Worm (Caenorhabditis elegans) whole organism, L4/young adult: ENCODE results near the gene dmd-8.

Experiments used
- W03F9.2 ChIP-seq: fragments of 150-350 bp; optimal IDR thresholded peaks from 2 replicates; lab custom pipeline; 2014; ENCODE audit warnings: missing biosample characterization, missing genetic modification characterization
- dao-5 ChIP-seq: sonication (generic microtip); optimal IDR thresholded peaks from 2 replicates; lab custom pipeline; 2016; ENCODE audit warnings: missing genotype, missing genetic modification characterization, moderate library complexity, missing compliant biosample characterization
- him-1 ChIP-seq: sonication (generic microtip); optimal IDR thresholded peaks from 2 replicates; lab custom pipeline; 2016; ENCODE audit warnings: missing genotype, missing genetic modification reagents, missing genetic modification characterization, missing compliant biosample characterization

dmd-8 gene

DNA sequence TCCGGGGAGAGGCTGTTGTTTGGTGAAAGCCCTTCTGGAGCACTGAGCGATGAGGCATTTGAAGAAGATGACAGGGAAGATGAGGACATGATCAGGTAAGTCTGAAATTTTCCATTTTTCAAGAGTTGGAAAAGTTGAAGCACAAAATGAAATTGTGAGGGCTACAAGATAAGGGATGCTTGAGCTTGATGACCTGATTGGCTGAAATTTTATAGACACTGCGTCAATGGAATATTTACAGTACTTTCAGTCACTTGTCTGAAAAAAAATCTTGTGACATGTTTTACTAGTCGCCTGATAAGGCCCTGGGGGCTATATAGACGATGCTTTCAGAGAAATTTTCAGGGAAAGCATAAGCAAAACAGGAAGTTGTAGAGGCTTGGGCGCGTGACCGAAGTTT, at the start of gene dmd-8:
Gene dmd-8 (minus strand): TSS at position 101 of the 400 bp plus-strand sequence.
- TF ChIP-seq him-1 = no peak

DNA sequence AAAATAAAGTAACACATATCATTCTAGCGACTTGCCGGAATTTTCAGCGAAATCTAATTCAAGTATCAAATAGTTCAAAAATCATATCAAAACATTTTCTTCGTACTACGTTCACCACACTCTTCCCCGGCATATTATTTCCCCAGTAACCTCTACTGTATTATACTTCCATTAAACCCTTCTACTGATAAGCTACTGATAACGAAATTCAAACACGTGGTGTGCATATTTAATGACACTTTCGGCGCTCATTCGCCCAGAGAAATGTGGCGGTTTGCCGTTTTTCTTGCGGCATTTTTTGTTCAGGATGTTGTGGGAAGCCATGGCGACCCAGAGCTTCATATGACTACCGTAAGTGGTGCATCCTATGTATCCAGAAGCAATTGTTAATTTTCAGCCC, 49.2 kb upstream of the dmd-8 start, which contains the start of gene lipl-5:
Gene lipl-5 (plus strand): TSS at position 259 of the 400 bp plus-strand sequence.
- no peak for TF ChIP-seq dao-5 (tag; lab: Kevin White, UChicago)
- TF ChIP-seq him-1 = no peak
- TF ChIP-seq W03F9.2 (tag; lab: Kevin White, UChicago) = no peak

DNA sequence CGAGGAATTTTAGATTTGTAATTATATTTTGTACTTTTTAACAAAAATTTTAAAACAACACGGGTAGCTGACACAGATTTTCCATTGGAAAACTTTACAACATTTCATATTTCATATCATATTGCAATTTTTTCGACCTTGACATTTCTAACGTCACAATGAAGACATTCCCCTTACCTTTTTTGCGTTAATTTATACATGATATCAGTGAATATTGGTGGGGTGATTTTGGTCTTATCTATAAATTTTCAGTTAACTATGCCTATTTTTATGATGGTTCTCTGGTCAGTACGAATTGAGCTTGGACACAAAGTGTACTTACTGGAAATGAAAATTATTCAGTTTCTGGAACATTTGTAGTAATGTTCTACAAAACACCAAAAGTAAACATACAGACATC, 48.3 kb upstream of the dmd-8 start:
- TF ChIP-seq W03F9.2 (tag; lab: Kevin White, UChicago) = no peak
- no peak for TF ChIP-seq dao-5 (tag; lab: Kevin White, UChicago)
- no peak for TF ChIP-seq him-1

DNA sequence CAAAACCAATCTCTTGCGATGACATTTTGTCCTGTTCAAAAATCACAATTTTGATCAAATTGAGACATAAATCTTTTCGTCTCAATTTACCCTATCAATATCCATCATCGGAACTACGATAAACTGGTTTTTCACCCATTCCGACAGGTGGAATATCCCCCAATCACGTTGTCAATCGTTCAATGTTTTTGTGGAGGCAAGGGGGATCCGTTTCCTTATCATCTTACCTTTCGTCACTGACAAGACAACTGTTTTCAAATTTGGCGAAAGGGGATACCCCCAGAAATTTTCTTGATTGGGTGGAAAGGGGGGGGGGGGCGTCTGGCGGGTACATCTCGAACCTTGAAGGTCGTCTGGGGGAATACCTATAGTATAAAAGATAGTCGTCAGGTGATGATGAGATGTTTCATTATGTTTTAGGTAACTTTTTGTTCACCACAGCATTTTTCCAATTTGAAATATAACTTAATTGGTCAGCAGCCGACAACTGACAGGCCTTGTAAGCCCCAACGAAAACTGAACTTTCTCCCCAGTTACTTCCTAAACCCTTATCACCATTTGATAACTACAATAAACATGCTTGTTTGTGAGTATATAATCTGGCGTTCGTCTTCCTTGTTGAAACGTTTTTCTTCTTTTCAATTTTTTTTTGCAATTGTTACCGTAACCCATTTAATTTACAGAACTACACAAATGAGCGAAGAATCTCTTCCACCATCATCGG, 45.1 kb upstream of the dmd-8 start, which contains the start of gene ZK6.8:
Gene ZK6.8 (plus strand): TSS at position 682 of the 724 bp plus-strand sequence.
- TF ChIP-seq W03F9.2 (tag; lab: Kevin White, UChicago) = no peak
- TF ChIP-seq him-1 = no peak
- TF ChIP-seq dao-5 (tag; lab: Kevin White, UChicago) = no peak

DNA sequence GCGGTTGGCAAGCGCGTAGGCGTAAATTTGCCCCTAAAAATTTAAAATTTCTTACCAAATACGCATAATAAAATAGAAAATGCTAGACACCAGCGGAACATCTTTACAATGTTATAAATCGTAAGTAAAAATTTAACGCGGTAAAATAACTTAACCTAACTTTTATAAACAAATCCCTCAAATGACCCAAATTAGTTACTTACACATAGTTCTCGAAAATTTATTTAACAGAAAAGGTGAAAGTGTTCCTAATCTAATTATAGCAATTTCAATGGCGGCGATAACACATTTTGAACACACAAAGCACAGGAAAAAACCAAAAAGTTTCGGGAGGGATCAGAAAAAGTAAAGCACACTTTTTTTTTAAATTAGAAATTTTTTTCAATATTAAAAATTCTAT, 43.9 kb upstream of the dmd-8 start, which contains the start of gene mltn-8:
Gene mltn-8 (minus strand): TSS at position 101 of the 400 bp plus-strand sequence.
- TF ChIP-seq W03F9.2 (tag; lab: Kevin White, UChicago) (no peak), him-1 (no peak), dao-5 (tag; lab: Kevin White, UChicago) (no peak)

DNA sequence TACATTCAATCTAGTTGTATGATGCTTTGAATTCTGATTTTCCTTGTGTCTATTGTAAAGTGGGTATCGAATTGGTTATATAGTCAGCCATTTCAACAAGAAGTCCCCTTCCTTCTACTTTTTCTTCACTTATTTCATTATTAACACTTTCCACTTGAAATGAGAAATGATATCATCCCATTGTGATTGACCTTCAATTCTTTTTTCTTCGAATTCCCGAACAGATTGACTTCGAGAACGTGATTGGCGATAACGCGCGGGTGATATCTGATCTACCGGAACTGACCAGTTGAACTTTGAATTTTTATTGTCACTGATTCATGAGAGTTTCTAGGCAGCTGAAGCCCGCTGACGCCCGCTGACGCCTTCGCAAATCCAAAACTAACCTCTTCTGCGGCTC, 42.0 kb upstream of the dmd-8 start:
- no peak for TF ChIP-seq W03F9.2 (tag; lab: Kevin White, UChicago)
- TF ChIP-seq him-1 = no peak
- no peak for TF ChIP-seq dao-5 (tag; lab: Kevin White, UChicago)

DNA sequence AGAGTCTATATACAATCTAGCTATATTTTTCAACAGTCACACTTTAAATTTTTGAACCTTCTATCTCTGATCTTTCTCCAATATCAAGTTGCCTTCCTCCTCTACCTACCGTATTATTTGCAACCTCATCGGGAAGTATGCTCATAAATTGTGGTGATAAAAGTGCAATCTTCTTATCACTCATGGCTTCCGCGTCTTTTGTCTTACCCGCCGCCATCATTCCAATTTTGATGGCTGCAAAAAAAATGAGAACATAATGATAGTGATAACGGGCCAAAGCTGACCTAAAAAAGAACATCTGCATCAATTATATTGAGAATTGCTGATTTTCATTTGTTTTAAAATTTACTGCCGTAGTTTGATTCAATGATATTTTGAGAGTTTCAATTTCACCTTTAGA, 40.5 kb upstream of the dmd-8 start:
- TF ChIP-seq dao-5 (tag; lab: Kevin White, UChicago) (no peak), W03F9.2 (tag; lab: Kevin White, UChicago) (no peak), him-1 (no peak)

DNA sequence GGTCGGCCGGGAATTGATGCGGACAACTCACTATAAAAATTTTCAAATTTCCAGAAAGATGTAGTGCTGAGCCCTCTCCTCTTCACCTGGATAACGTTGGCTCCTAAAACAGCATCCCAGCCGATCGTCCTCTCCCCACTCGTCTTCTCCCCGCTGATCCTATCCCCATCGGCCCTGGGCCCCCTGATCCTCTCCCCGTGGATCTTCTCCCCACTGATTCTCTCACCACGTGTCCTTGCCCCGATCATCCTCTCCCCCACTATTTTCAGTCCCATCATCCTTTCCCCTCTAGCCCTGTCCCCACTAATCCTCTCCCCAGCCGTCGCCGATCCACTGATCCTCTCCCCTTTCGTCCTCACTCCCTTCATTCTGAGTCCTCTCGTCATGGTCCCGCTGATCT, 36.9 kb upstream of the dmd-8 start:
- TF ChIP-seq him-1 = no peak
- TF ChIP-seq dao-5 (tag; lab: Kevin White, UChicago) = no peak
- TF ChIP-seq W03F9.2 (tag; lab: Kevin White, UChicago) = no peak

DNA sequence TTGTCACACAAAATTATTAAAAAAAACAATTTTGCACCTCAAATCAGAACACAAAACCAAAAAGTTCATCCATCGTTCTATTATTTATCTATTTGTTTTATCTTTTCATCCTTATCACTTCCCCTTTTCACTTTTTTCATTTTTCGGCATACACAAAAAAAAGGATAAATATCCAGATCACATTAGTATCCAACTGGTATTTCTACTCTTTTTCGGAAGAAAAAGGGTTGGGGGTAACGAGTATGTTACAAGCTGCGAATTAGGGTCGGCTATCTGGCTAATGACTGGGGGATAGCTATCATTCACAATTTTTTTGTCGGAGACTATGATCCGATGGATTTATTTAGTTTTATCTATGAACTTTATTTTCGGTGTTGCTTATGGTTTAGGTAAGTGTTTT, 33.8 kb upstream of the dmd-8 start, which contains the start of gene mltn-7:
Gene mltn-7 (plus strand): TSS at position 301 of the 400 bp plus-strand sequence.
- TF ChIP-seq dao-5 (tag; lab: Kevin White, UChicago) (no peak), W03F9.2 (tag; lab: Kevin White, UChicago) (no peak), him-1 (no peak)

DNA sequence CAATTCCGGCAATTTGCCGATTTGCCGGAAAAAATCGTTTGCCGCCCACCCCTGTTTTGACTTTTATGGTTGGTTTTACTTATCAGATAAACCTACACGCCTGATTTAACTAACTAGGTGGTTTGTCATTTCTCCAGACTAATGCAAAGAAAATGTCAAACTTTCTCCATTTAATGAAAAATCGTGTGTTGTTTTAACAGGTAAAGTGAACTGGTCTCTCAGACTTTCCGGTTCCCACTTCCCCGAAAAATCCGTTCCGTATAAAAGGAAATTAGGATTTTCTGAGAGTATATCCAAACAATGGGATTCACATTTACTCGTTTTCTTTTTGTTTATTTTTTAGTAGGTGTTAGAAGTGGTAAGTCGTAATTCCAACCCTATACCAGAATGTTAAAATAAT, 28.4 kb upstream of the dmd-8 start, which contains the start of gene mltn-6:
Gene mltn-6 (plus strand): TSS at position 301 of the 400 bp plus-strand sequence.
- TF ChIP-seq W03F9.2 (tag; lab: Kevin White, UChicago) (no peak), him-1 (no peak), dao-5 (tag; lab: Kevin White, UChicago) (no peak)

DNA sequence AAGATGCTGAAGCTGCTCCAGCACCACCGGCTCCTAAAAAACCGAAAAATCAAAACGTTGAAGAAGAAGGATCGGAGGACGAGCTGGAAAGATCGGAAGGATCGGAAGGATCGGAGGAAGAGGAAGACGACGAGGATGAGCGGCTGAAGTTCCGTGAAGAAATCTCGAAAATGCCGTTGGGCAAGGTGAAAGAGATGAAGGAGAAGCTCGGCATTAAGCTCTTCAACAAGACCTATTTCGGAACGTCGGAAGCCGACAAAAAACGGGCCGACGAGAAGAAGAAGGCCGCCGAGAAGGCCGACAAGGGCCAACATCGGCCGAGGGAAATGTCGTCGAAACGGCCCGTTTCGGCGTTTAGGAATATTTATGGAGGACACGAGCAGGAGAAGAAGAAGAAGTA, 25.0 kb upstream of the dmd-8 start:
- TF ChIP-seq W03F9.2 (tag; lab: Kevin White, UChicago) = no peak
- no peak for TF ChIP-seq him-1
- TF ChIP-seq dao-5 (tag; lab: Kevin White, UChicago) = no peak

DNA sequence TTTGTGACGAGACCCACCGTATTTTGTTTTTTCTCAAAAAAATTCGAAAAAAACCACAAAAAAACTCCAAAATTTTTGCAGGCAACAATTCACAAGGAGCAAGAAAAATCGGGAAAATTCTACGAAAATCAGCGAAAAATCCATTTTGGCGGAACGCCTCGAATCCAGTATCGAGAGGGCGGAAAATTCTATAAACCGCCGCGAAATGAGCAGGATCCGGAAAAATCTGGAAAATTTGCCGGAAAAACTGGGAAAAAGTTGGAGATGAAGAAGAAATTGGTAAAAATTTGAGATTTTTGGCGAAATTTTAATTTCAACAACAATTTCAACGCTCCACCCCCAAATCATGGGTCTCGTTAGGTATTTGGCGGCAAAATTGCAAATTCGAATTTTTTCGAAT, 23.8 kb upstream of the dmd-8 start:
- TF ChIP-seq dao-5 (tag; lab: Kevin White, UChicago) (no peak), W03F9.2 (tag; lab: Kevin White, UChicago) (no peak), him-1 (no peak)

DNA sequence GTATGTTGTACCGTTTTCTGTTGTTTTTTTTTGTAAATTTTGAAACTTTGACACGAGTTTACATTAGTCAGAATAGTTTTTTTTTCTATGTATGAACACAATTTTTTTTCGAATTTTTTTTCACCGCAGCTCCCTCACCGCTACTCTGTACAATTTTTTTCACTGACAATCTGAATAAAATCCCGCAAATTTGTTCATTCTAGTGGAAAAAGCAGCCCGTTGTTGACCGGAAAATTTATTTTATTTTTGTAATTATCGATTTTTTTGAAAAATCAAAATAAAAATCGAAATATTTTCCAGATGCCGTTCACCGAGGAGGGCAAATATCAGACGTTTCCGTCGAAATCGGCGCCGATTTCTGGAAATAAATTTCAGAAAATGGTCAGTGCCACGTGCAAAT, 23.2 kb upstream of the dmd-8 start, which contains the start of gene T22H9.1:
Gene T22H9.1 (plus strand): TSS at position 301 of the 400 bp plus-strand sequence.
- TF ChIP-seq dao-5 (tag; lab: Kevin White, UChicago) (no peak), W03F9.2 (tag; lab: Kevin White, UChicago) (no peak), him-1 (no peak)

DNA sequence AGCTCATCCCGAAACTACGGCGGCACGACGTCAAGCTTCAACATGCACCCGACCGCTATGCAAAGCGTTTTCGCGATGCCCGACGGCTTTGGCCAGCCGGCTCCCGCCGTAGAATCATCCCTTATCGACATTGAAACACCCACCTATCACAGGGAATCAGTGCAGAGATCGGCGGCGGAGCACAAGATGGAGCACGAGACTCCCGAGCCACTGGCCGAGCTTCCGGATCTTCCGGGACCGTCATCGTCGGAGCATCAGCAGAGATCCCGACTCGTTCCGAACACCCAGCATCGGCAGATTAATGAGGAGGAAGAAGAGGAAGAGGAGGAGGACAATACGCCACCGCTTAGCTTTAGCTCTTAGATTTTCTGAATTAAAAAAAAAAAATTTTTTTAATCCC, 22.2 kb upstream of the dmd-8 start:
- no peak for TF ChIP-seq W03F9.2 (tag; lab: Kevin White, UChicago)
- no peak for TF ChIP-seq him-1
- TF ChIP-seq dao-5 (tag; lab: Kevin White, UChicago) = no peak
